Worm (Caenorhabditis elegans): ENCODE results near the gene tost-1.

ce11 chrIII:4874671-4875070 is 3.4 kb downstream of the tost-1 start, which contains the start of gene C35D10.12:
- TF ChIP-seq ceh-31 (tag; optimal IDR thresholded peaks at IDR 0.05) (no peak), ceh-2 (tag; optimal IDR thresholded peaks at IDR 0.05) (no peak), tbx-2 (tag; optimal IDR thresholded peaks at IDR 0.05) (no peak), pros-1 (tag; optimal IDR thresholded peaks at IDR 0.05) (no peak), hlh-8 (tag; optimal IDR thresholded peaks at IDR 0.05) (no peak), pag-3 (tag; optimal IDR thresholded peaks at IDR 0.05; ENCODE audit: borderline replicate concordance) (no peak), ceh-6 (GFP tag; optimal IDR thresholded peaks at IDR 0.05) (no peak), nhr-232 (tag; optimal IDR thresholded peaks at IDR 0.05) (no peak), npax-4 (tag; optimal IDR thresholded peaks at IDR 0.05) (no peak), fkh-6 (tag; optimal IDR thresholded peaks at IDR 0.05) (no peak), nhr-11 (tag; optimal IDR thresholded peaks at IDR 0.05) (no peak), pat-9 (tag; optimal IDR thresholded peaks at IDR 0.05) (no peak)

Data from whole organism, late embryonic.